Worm (Caenorhabditis elegans): ENCODE results near the gene srh-137.

Gene srh-137

ce11 chrV:16666647-16667046, 49.8 kb downstream of the srh-137 start, which contains the start of gene F14F8.14:
Gene F14F8.14 (minus strand): TSS chrV:16666747.
- TF ChIP-seq lin-39 (tag; optimal IDR thresholded peaks at IDR 0.05): no peak
- no peak for TF ChIP-seq skn-1 (tag; optimal IDR thresholded peaks at IDR 0.05)
- no peak for TF ChIP-seq elt-2 (tag; optimal IDR thresholded peaks at IDR 0.05)
- TF ChIP-seq ZK546.5 (tag; optimal IDR thresholded peaks at IDR 0.05): no peak
- no peak for TF ChIP-seq R02D3.7 (tag; optimal IDR thresholded peaks at IDR 0.05)
- TF ChIP-seq elt-1 (tag; optimal IDR thresholded peaks at IDR 0.05): no peak
- TF ChIP-seq fos-1 (tag; optimal IDR thresholded peaks at IDR 0.05): no peak
- TF ChIP-seq lin-15B (tag; optimal IDR thresholded peaks at IDR 0.05): no peak
- no peak for TF ChIP-seq daf-12 (tag; optimal IDR thresholded peaks at IDR 0.05)
- no peak for TF ChIP-seq ztf-4 (tag; optimal IDR thresholded peaks at IDR 0.05)
